Fruit fly (Drosophila melanogaster): Measurements from ENCODE around the gene CG15739.

Gene CG15739

dm6 chrX:11857522-11858438 is 15.3 kb upstream of the CG15739 start (continued):
- peak; percentile 34 for TF ChIP-seq Nf-YB (GFP tag; optimal IDR thresholded peaks at IDR 0.05)
- TF ChIP-seq caup (GFP tag; optimal IDR thresholded peaks at IDR 0.05; ENCODE audit: severe bottlenecking), result peak; percentile 23
- peak; percentile 54 for TF ChIP-seq CG12071 (GFP tag; optimal IDR thresholded peaks at IDR 0.05)
- no peak for TF ChIP-seq Deaf1 (tag; optimal IDR thresholded peaks at IDR 0.05)
- TF ChIP-seq Mes4 (GFP tag; optimal IDR thresholded peaks at IDR 0.05), result peak; percentile 28
- no peak for TF ChIP-seq Trl (optimal IDR thresholded peaks at IDR 0.05)
- TF ChIP-seq Trl (GFP tag; optimal IDR thresholded peaks at IDR 0.05), result peak; percentile 67
- TF ChIP-seq CG13123 (GFP tag; optimal IDR thresholded peaks at IDR 0.05), result no peak
- peak; percentile 80 for TF ChIP-seq Abd-B (GFP tag; optimal IDR thresholded peaks at IDR 0.05)
- TF ChIP-seq CG17186 (GFP tag; optimal IDR thresholded peaks at IDR 0.05), result peak; percentile 9
- no peak for TF ChIP-seq amos (GFP tag; IDR thresholded peaks at IDR 0.05; ENCODE audit: partially characterized antibody)
- TF ChIP-seq tll (GFP tag; optimal IDR thresholded peaks at IDR 0.05), result no peak
- peak; percentile 5 for TF ChIP-seq maf-S (GFP tag; optimal IDR thresholded peaks at IDR 0.05)
- TF ChIP-seq dmrt11E (tag; optimal IDR thresholded peaks at IDR 0.05), result peak; percentile 74
- peak; percentile 11 for TF ChIP-seq CG4854 (GFP tag; optimal IDR thresholded peaks at IDR 0.05)
- TF ChIP-seq CG8765 (GFP tag; IDR thresholded peaks at IDR 0.05), result peak; percentile 50; the same call in 1 of the 2 replicates
- no peak for TF ChIP-seq CG16813 (GFP tag; IDR thresholded peaks at IDR 0.05; ENCODE audit: partially characterized antibody)
- TF ChIP-seq abd-A (tag; optimal IDR thresholded peaks at IDR 0.05), result no peak
- peak; percentile 61; the same call in 1 of the 2 replicates for TF ChIP-seq ap (GFP tag; IDR thresholded peaks at IDR 0.05)
- TF ChIP-seq Doc2 (GFP tag; IDR thresholded peaks at IDR 0.05), result peak; percentile 56; the same call in 1 of the 2 replicates
- TF ChIP-seq CG12769 (tag; optimal IDR thresholded peaks at IDR 0.05), result peak; percentile 78
- TF ChIP-seq CG15479 (GFP tag; optimal IDR thresholded peaks at IDR 0.05), result no peak
- peak; percentile 37; the same call in 1 of the 2 replicates for TF ChIP-seq gsb (GFP tag; IDR thresholded peaks at IDR 0.05)
- TF ChIP-seq ftz-f1 (GFP tag; optimal IDR thresholded peaks at IDR 0.05), result peak; percentile 35
- peak; percentile 56 for TF ChIP-seq chm (GFP tag; IDR thresholded peaks at IDR 0.05)
- TF ChIP-seq B-H2 (GFP tag; optimal IDR thresholded peaks at IDR 0.05), result no peak
- peak; percentile 67 for TF ChIP-seq CG1603 (tag; optimal IDR thresholded peaks at IDR 0.05)
- peak; percentile 78 for TF ChIP-seq CG10366 (GFP tag; IDR thresholded peaks at IDR 0.05)
- peak; percentile 58 for TF ChIP-seq CG7556 (GFP tag; optimal IDR thresholded peaks at IDR 0.05)
- TF ChIP-seq CG43689 (GFP tag; IDR thresholded peaks at IDR 0.05), result 0 out of 2 replicates have a peak, but pooled peaks have one; percentile 17
- no peak for TF ChIP-seq toy (GFP tag; IDR thresholded peaks at IDR 0.05)
- peak; percentile 63 for TF ChIP-seq fd96Cb (tag; optimal IDR thresholded peaks at IDR 0.05)
- TF ChIP-seq cato (GFP tag; optimal IDR thresholded peaks at IDR 0.05; ENCODE audit: borderline replicate concordance), result peak; percentile 29
- peak; percentile 66 to 85 for TF ChIP-seq bsh (GFP tag; optimal IDR thresholded peaks at IDR 0.05)
- TF ChIP-seq Doc3 (GFP tag; IDR thresholded peaks at IDR 0.05; ENCODE audit: partially characterized antibody), result no peak
- TF ChIP-seq MESR4 (GFP tag; optimal IDR thresholded peaks at IDR 0.05), result no peak
- peak; percentile 25; the same call in 1 of the 2 replicates for TF ChIP-seq CG17612 (GFP tag; IDR thresholded peaks at IDR 0.05)
- TF ChIP-seq Hmx (GFP tag; optimal IDR thresholded peaks at IDR 0.05), result peak; percentile 56
- TF ChIP-seq Vsx1 (GFP tag; optimal IDR thresholded peaks at IDR 0.05), result peak; percentile 47
- TF ChIP-seq Lpt (GFP tag; optimal IDR thresholded peaks at IDR 0.05), result no peak
- TF ChIP-seq CG13424 (tag; optimal IDR thresholded peaks at IDR 0.05), result peak; percentile 77
- TF ChIP-seq schlank (tag; optimal IDR thresholded peaks at IDR 0.05), result no peak
- peak; percentile 51 for TF ChIP-seq ewg (GFP tag; optimal IDR thresholded peaks at IDR 0.05)
- peak; percentile 89 for TF ChIP-seq Ptx1 (GFP tag; IDR thresholded peaks at IDR 0.05)
- TF ChIP-seq knrl (GFP tag; IDR thresholded peaks at IDR 0.05; ENCODE audit: partially characterized antibody), result no peak
- no peak for TF ChIP-seq Dbx (GFP tag; IDR thresholded peaks at IDR 0.05)
- TF ChIP-seq CG9876 (GFP tag; optimal IDR thresholded peaks at IDR 0.05), result no peak

All from whole organism, embryonic.